Fruit fly (Drosophila melanogaster): ENCODE measurements around the gene S-Lap2.

DNA sequence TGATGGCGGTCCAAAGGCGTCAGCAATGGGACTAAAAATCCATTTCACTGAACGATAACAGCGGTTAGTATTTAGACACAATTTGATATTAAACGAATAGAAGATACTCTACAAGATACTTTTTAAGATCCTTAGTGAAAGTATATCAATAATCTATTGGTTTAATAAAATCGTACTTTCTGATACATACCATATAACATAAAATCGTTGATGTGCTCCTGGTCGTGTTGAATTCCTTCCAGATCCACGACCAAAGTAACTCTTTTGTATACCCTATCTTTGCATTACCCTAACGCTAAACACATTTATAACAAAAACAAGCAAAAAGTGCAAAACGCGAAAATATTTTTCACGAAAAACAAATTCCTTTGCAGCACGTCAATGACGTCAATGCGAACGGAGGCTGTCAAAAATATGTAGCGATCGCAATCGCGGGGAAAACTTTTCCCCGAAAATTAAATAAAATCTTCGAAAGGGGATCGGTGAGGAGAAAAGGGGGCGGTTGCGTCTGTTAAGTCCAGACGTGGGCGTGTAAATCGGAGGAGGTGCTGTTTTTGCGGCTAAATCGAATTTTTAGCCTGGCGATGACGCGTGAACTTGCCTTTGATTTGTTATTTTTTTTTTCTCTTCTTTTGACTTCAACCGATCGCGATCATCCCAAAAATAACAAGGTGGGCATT lies 35.7 kb downstream of the S-Lap2 start:
- no peak for TF ChIP-seq Ravus (GFP tag; IDR thresholded peaks at IDR 0.05)
- TF ChIP-seq CG10959 (GFP tag; IDR thresholded peaks at IDR 0.05) = no peak
- TF ChIP-seq mirr (GFP tag; optimal IDR thresholded peaks at IDR 0.05) = no peak
- TF ChIP-seq CG15073 (GFP tag; optimal IDR thresholded peaks at IDR 0.05) = no peak
- TF ChIP-seq CG14860 (GFP tag; IDR thresholded peaks at IDR 0.05; ENCODE audit: partially characterized antibody) = no peak
- TF ChIP-seq CG9876 (GFP tag; optimal IDR thresholded peaks at IDR 0.05) = no peak
- TF ChIP-seq sqz (GFP tag; optimal IDR thresholded peaks at IDR 0.05) = no peak
- no peak for TF ChIP-seq pan (optimal IDR thresholded peaks at IDR 0.05)
- no peak for TF ChIP-seq pan (GFP tag; optimal IDR thresholded peaks at IDR 0.05 in 1 of 2, IDR thresholded peaks at IDR 0.05 in 1 of 2)
- TF ChIP-seq ato (GFP tag; IDR thresholded peaks at IDR 0.05; ENCODE audit: partially characterized antibody) = no peak
- no peak for TF ChIP-seq Trl (optimal IDR thresholded peaks at IDR 0.05)
- TF ChIP-seq Trl (GFP tag; optimal IDR thresholded peaks at IDR 0.05) = no peak
- no peak for TF ChIP-seq CG17829 (tag; optimal IDR thresholded peaks at IDR 0.05)
- TF ChIP-seq ci (GFP tag; IDR thresholded peaks at IDR 0.05) = no peak
